Fruit fly (Drosophila melanogaster) whole organism, embryonic: ENCODE data around the gene Pex11c.

Experiments used
- Awh ChIP-seq: fragments of 200-800 bp; sonication (Bioruptor generic); IDR thresholded peaks from 2 replicates; pipeline ENCODE4, ENCODE4 v1.3.6; 2022; ENCODE audit warnings: missing biosample characterization, missing genetic modification characterization
- CG10979 ChIP-seq: fragments of 200-800 bp; sonication (Bioruptor generic); optimal IDR thresholded peaks from 2 replicates; lab custom pipeline; 2018; ENCODE audit warnings: missing biosample characterization, mild to moderate bottlenecking, missing genetic modification characterization, moderate library complexity
- CG1233 ChIP-seq: fragments of 200-800 bp; sonication (Bioruptor generic); optimal IDR thresholded peaks from 4 replicates; lab custom pipeline; 2018; ENCODE audit warnings: missing biosample characterization, mild to moderate bottlenecking, missing genetic modification characterization
- CG2202 ChIP-seq: fragments of 200-800 bp; sonication (Bioruptor generic); optimal IDR thresholded peaks from 2 replicates; lab custom pipeline; 2018; ENCODE audit warnings: missing biosample characterization, mild to moderate bottlenecking, missing genetic modification characterization
- CG2678 ChIP-seq: fragments of 200-800 bp; sonication (Bioruptor generic); optimal IDR thresholded peaks from 3 replicates; lab custom pipeline; 2019; ENCODE audit warnings: missing biosample characterization, mild to moderate bottlenecking, missing genetic modification characterization, moderate library complexity
- CG2712 ChIP-seq: fragments of 200-800 bp; optimal IDR thresholded peaks from 3 replicates; lab custom pipeline; 2019; ENCODE audit warnings: missing biosample characterization, mild to moderate bottlenecking, missing genetic modification characterization, moderate library complexity
- CG34376 ChIP-seq: fragments of 200-800 bp; sonication (Bioruptor generic); optimal IDR thresholded peaks from 2 replicates; lab custom pipeline; 2018; ENCODE audit warnings: missing biosample characterization, mild to moderate bottlenecking, missing genetic modification characterization
- CG5180 ChIP-seq: fragments of 200-800 bp; sonication (Bioruptor generic); optimal IDR thresholded peaks from 3 replicates; lab custom pipeline; 2017; ENCODE audit warnings: missing biosample characterization, missing genetic modification characterization, mild to moderate bottlenecking, moderate library complexity, missing genetic modification reagents
- CG6175 ChIP-seq: fragments of 200-800 bp; sonication (Bioruptor generic); IDR thresholded peaks from 3 replicates; pipeline ENCODE4 v1.3.6; 2022; ENCODE audit warnings: missing biosample characterization, missing genetic modification characterization
- CG6791 ChIP-seq: fragments of 200-800 bp; sonication (Bioruptor generic); IDR thresholded peaks from 3 replicates; pipeline ENCODE4 v1.3.6; 2022; ENCODE audit warnings: missing biosample characterization, missing genetic modification characterization; ENCODE audit not compliant: partially characterized antibody
- CHES-1-like ChIP-seq: fragments of 200-800 bp; sonication (Bioruptor generic); optimal IDR thresholded peaks from 2 replicates; lab custom pipeline; 2016; ENCODE audit warnings: missing biosample characterization, missing genetic modification characterization
- Camta ChIP-seq: fragments of 200-800 bp; sonication (Bioruptor generic); optimal IDR thresholded peaks from 2 replicates; lab custom pipeline; 2016; ENCODE audit warnings: missing biosample characterization, missing genetic modification characterization
- D19B ChIP-seq: fragments of 200-800 bp; sonication (Bioruptor generic); optimal IDR thresholded peaks from 2 replicates; lab custom pipeline; 2017; ENCODE audit warnings: missing biosample characterization, mild to moderate bottlenecking, missing genetic modification characterization
- HmgZ ChIP-seq: fragments of 200-800 bp; sonication (Bioruptor generic); optimal IDR thresholded peaks from 2 replicates; lab custom pipeline; 2018; ENCODE audit warnings: missing biosample characterization, mild to moderate bottlenecking, missing genetic modification characterization
- Hr51 ChIP-seq, 2 experiments: fragments of 200-800 bp; sonication (Bioruptor generic); optimal IDR thresholded peaks; 2 replicates in 1 of 2; 3 replicates in 1 of 2; lab custom pipeline; 2016 to 2018; ENCODE audit warnings: missing biosample characterization in 2 of 2, missing genetic modification characterization in 2 of 2, mild to moderate bottlenecking in 1 of 2, moderate library complexity in 1 of 2
- Hsf ChIP-seq: fragments of 200-800 bp; sonication (Bioruptor generic); optimal IDR thresholded peaks from 3 replicates; lab custom pipeline; 2016; ENCODE audit warnings: missing biosample characterization, missing genetic modification characterization
- Lim3 ChIP-seq: fragments of 200-800 bp; sonication (Bioruptor generic); IDR thresholded peaks from 2 replicates; pipeline ENCODE4 v1.3.6; 2022; ENCODE audit warnings: missing biosample characterization, missing genetic modification characterization
- Med ChIP-seq: fragments of 200-800 bp; sonication (Bioruptor generic); peaks from one replicate; lab custom pipeline; 2016; ENCODE audit warnings: missing biosample characterization, missing genetic modification characterization, mild to moderate bottlenecking, inconsistent platforms, moderate library complexity
- NFAT ChIP-seq: fragments of 200-800 bp; sonication (Bioruptor generic); IDR thresholded peaks from 2 replicates; pipeline ENCODE4 v1.3.6; 2022; ENCODE audit warnings: missing biosample characterization, missing genetic modification characterization
- Neu2 ChIP-seq: fragments of 200-800 bp; sonication (Bioruptor generic); optimal IDR thresholded peaks from 3 replicates; lab custom pipeline; 2016; ENCODE audit warnings: missing biosample characterization, missing genetic modification characterization, borderline replicate concordance
- Pdp1 ChIP-seq, 2 experiments: fragments of 200-800 bp; sonication (Bioruptor generic); optimal IDR thresholded peaks; 3 replicates each; lab custom pipeline; 2016; ENCODE audit warnings: missing biosample characterization in 2 of 2, missing genetic modification characterization in 2 of 2, mild to moderate bottlenecking in 1 of 2, moderate library complexity in 1 of 2
- Rfx ChIP-seq: fragments of 200-800 bp; sonication (Bioruptor generic); IDR thresholded peaks from 2 replicates; pipeline ENCODE4 v1.3.6; 2022; ENCODE audit warnings: missing biosample characterization, missing genetic modification characterization
- Sry-β ChIP-seq: fragments of 200-800 bp; sonication (Bioruptor generic); optimal IDR thresholded peaks from 2 replicates; lab custom pipeline; 2018; ENCODE audit warnings: missing biosample characterization, mild to moderate bottlenecking, missing genetic modification characterization, moderate library complexity
- Taf1 ChIP-seq: fragments of 200-800 bp; sonication (Bioruptor generic); IDR thresholded peaks from 2 replicates; pipeline ENCODE4 v1.3.6; 2022; ENCODE audit warnings: missing biosample characterization, missing genetic modification characterization
- Tbp ChIP-seq: fragments of >200 bp; optimal IDR thresholded peaks from 2 replicates; lab custom pipeline; 2018; ENCODE audit warnings: missing biosample characterization, missing genetic modification characterization
- ab ChIP-seq: fragments of 200-800 bp; sonication (Bioruptor generic); optimal IDR thresholded peaks from 2 replicates; lab custom pipeline; 2016; ENCODE audit warnings: missing biosample characterization, missing genetic modification characterization
- ara ChIP-seq: fragments of 200-800 bp; sonication (Bioruptor generic); IDR thresholded peaks from 2 replicates; pipeline ENCODE4 v1.3.6; 2022; ENCODE audit warnings: missing biosample characterization, missing genetic modification characterization
- chinmo ChIP-seq: fragments of 200-800 bp; sonication (Bioruptor generic); IDR thresholded peaks from 4 replicates; pipeline ENCODE4 v1.3.6; 2022; ENCODE audit warnings: missing biosample characterization, missing genetic modification characterization; ENCODE audit not compliant: partially characterized antibody
- exex ChIP-seq: fragments of 200-800 bp; sonication (Bioruptor generic); optimal IDR thresholded peaks from 4 replicates; lab custom pipeline; 2018; ENCODE audit warnings: missing biosample characterization, mild to moderate bottlenecking, missing genetic modification characterization, moderate library complexity
- grn ChIP-seq: fragments of 200-800 bp; sonication (Bioruptor generic); optimal IDR thresholded peaks from 3 replicates; lab custom pipeline; 2017; ENCODE audit warnings: missing biosample characterization, missing genetic modification characterization
- gsb ChIP-seq: fragments of 200-800 bp; sonication (Bioruptor generic); IDR thresholded peaks from 2 replicates; pipeline ENCODE4 v1.3.6; 2022; ENCODE audit warnings: missing biosample characterization, missing genetic modification characterization
- hbn ChIP-seq: fragments of 200-800 bp; sonication (Bioruptor generic); IDR thresholded peaks from 2 replicates; pipeline ENCODE4 v1.3.6; 2022; ENCODE audit warnings: missing biosample characterization, missing genetic modification characterization; ENCODE audit not compliant: partially characterized antibody
- jumu ChIP-seq: fragments of 200-800 bp; sonication (Bioruptor generic); optimal IDR thresholded peaks from 3 replicates; lab custom pipeline; 2016; ENCODE audit warnings: missing biosample characterization, missing genetic modification characterization
- lbe ChIP-seq: fragments of 200-800 bp; sonication (Bioruptor generic); optimal IDR thresholded peaks from 2 replicates; lab custom pipeline; 2016; ENCODE audit warnings: missing biosample characterization, mild to moderate bottlenecking, missing genetic modification characterization
- mirr ChIP-seq: fragments of 200-800 bp; sonication (Bioruptor generic); optimal IDR thresholded peaks from 3 replicates; lab custom pipeline; 2018; ENCODE audit warnings: missing biosample characterization, mild to moderate bottlenecking, missing genetic modification characterization
- nerfin-1 ChIP-seq: fragments of 200-800 bp; sonication (Bioruptor generic); optimal IDR thresholded peaks from 3 replicates; lab custom pipeline; 2019; ENCODE audit warnings: missing biosample characterization, mild to moderate bottlenecking, missing genetic modification characterization, moderate library complexity
- onecut ChIP-seq: fragments of 200-800 bp; sonication (Bioruptor generic); IDR thresholded peaks from 2 replicates; pipeline ENCODE4 v1.3.6; 2022; ENCODE audit warnings: missing biosample characterization, missing genetic modification characterization
- row ChIP-seq: fragments of 200-800 bp; sonication (Bioruptor generic); IDR thresholded peaks from 3 replicates; pipeline ENCODE4 v1.3.6; 2022; ENCODE audit warnings: missing biosample characterization, missing genetic modification characterization
- sens ChIP-seq: fragments of 200-800 bp; sonication (Bioruptor generic); peaks from one replicate; lab custom pipeline; 2016; ENCODE audit warnings: missing biosample characterization, missing genetic modification characterization
- seq ChIP-seq: fragments of 200-800 bp; sonication (Bioruptor generic); IDR thresholded peaks from 2 replicates; pipeline ENCODE4 v1.3.6; 2022; ENCODE audit warnings: missing biosample characterization, missing genetic modification characterization
- sob ChIP-seq: fragments of 200-800 bp; sonication (Bioruptor generic); IDR thresholded peaks from 2 replicates; pipeline ENCODE4 v1.3.6; 2022; ENCODE audit warnings: missing biosample characterization, missing genetic modification characterization
- sug ChIP-seq: fragments of 200-800 bp; optimal IDR thresholded peaks from 2 replicates; lab custom pipeline; 2019; ENCODE audit warnings: missing biosample characterization, mild to moderate bottlenecking, missing genetic modification characterization, moderate library complexity
- trh ChIP-seq: fragments of 200-800 bp; sonication (Bioruptor generic); optimal IDR thresholded peaks from 2 replicates; lab custom pipeline; 2016; ENCODE audit warnings: missing biosample characterization, missing genetic modification characterization

Gene Pex11c

DNA sequence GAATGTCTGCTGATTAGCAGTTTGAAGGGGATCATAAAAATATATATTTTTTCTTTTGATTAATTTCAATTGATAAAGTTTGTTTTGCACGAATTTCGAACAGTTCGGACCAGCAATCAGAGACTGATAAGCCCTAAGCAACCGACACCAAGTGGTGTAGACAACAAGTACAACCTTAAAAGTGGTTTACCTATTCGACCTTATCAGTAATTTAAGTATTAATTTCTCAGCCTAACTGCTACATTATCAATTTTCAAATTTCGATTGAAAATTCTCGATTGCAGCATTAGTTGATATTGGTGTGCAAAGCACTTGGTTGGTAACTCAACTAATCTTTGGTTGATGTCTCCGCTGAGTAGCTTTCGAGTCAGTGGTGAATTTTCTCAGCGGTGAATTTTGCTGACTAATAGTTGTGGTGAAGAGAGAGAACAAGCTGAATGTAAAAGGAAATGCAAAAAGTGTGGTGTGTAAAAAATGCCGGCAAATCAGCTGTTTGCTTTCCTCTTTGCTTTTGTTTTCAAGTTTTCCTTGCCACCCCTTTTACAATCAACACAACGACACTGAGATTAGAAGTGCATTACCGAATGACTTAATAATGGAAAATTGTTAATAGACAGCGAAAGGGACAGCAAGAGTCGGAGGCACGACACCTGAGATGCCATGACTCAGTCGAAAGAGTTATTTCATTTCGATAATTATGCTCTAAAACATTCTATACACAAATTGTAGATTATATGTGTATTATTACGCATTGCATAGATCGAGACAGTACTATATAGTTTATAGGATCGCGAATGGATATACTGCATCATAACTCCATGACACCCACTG, 43.3 kb upstream of the Pex11c start (continued):
- TF ChIP-seq CG5180 (GFP tag; lab: Kevin White, UChicago) (peak; percentile 51), CG6791 (peak; percentile 51; the same call in 1 of the 3 replicates), Sry-β (GFP tag; lab: Kevin White, UChicago) (no peak), HmgZ (tag; lab: Kevin White, UChicago) (peak; percentile 82), Awh (GFP tag; lab: Robert Waterston, UW) (no peak), CG2712 (peak; percentile 24)
- TF ChIP-seq, all 482 proteins: peak for 101

DNA sequence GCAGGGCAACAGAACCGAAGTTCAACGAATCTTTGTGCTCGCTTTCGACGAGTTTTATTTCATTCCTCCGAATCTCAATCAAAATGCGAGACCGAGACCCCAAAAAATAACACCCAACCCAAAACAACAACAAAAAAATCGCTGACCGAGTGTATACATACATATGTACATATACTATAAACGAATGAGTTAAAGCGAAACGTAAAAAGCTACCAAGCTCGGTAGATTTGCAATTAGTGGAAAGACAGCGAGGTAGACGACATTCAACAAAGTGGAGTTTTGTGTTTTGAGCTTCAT, 42.8 kb upstream of the Pex11c start:
- TF ChIP-seq CHES-1-like (GFP tag; lab: Kevin White, UChicago) (no peak), chinmo (0 out of 4 replicates have a peak, but pooled peaks have one; percentile 21)

DNA sequence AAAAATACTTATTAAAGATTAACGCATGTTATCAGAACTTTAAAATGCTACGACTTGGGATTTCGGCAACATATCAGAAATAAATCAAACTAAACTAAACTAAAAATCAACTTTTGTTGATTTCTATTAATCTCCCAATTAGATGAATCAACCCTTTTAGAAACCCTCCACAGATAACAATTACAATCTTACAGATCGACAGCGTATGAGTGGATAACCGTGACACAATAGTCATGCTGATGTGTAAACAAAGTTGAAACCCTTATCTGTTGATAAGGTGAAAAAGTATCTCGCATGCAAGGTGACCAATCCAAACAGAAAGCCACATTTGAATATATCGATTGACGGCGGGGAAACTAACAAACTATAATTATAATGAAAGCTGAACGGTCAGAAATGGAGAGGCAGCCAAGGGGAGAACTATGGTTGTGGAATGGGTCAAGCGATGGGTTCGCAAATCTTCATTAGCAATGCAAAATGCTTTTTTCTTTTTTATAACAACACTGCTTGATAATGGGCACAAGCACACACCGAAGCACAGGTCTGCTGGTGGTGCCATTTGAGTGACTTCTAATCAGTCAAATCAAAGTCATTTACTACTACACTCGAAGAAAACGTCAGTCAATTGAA, 40.9 kb upstream of the Pex11c start:
- TF ChIP-seq Camta (GFP tag; lab: Kevin White, UChicago) (no peak), nerfin-1 (tag; lab: Kevin White, UChicago) (no peak), row (no peak), CG34376 (peak; percentile 24), D19B (no peak), ara (no peak), sug (tag; lab: Kevin White, UChicago) (peak; percentile 65), exex (tag; lab: Kevin White, UChicago) (peak; percentile 91), sens (GFP tag; lab: Kevin White, UChicago) (peak; percentile 5), CG1233 (no peak), mirr (GFP tag; lab: Kevin White, UChicago) (peak; percentile 3), Pdp1 (GFP tag; optimal IDR thresholded peaks at IDR 0.05; lab: Kevin White, UChicago) (peak in 1 of 2 experiments; percentile 9), seq (GFP tag; lab: Robert Waterston, UW) (no peak), hbn (no peak), grn (GFP tag; lab: Kevin White, UChicago) (peak; percentile 91)

DNA sequence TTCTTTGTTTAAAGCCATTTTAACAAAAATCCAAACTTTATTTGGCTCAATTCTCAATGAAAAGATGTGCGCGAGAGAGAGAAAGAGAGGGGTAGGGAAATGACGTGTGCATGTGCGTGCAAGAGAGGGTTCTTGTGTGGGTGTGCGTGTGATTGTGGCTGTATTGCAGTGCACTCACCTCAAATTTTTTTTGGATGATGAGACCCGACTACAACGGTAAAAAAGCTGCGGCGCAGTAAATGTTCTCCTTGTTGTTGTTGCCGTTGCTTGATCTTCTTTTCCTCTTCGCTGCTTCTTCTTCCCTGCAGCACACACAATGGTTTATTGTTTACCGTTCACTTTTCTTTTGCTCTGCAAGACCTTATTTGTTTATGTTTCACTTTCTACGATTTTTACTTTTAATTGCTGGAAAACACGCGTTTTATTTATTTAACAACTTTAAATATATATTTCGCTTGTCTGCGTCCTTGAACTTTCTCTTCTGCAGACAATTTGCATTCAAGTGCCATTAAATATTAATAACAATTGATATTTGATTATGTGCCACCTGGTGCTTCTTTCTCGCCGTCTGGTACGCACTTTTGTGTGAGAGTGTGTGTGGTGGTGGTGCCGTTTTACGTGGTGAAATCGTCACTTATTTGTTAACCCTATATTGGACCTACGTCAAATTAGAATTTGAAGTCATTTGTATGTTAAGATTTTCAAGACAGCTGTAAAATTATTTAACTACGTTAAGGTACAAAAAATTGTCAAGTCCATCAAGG, 37.7 kb upstream of the Pex11c start:
- no peak for TF ChIP-seq sob (GFP tag; lab: Robert Waterston, UW)
- TF ChIP-seq CG1233, result no peak
- no peak for TF ChIP-seq onecut (GFP tag; lab: Robert Waterston, UW)
- TF ChIP-seq Rfx, result peak; percentile 21; the same call in 1 of the 2 replicates
- TF ChIP-seq ab, result no peak
- TF ChIP-seq NFAT, result no peak
- TF ChIP-seq CG2678 (tag; lab: Kevin White, UChicago), result peak; percentile 32
- TF ChIP-seq Lim3, result no peak
- no peak for TF ChIP-seq gsb (GFP tag; lab: Robert Waterston, UW)
- peak; percentile 76 for TF ChIP-seq Med (GFP tag; lab: Kevin White, UChicago)
- TF ChIP-seq sens (GFP tag; lab: Kevin White, UChicago), result peak; percentile 67
- TF ChIP-seq trh, result no peak
- no peak for TF ChIP-seq Neu2 (GFP tag; lab: Kevin White, UChicago)
- no peak for TF ChIP-seq jumu (GFP tag; lab: Kevin White, UChicago)
- TF ChIP-seq CG6175 (GFP tag; lab: Robert Waterston, UW), result no peak
- no peak for TF ChIP-seq Hr51 (GFP tag; optimal IDR thresholded peaks at IDR 0.05; lab: Kevin White, UChicago)
- no peak for TF ChIP-seq CG34376
- no peak for TF ChIP-seq lbe
- no peak for TF ChIP-seq CG2202
- no peak for TF ChIP-seq Hsf
- no peak for TF ChIP-seq CG10979 (tag; lab: Kevin White, UChicago)
- no peak for TF ChIP-seq Tbp (GFP tag; lab: Kevin White, UChicago)
- TF ChIP-seq Taf1, result 0 out of 2 replicates have a peak, but pooled peaks have one; percentile 13
